Worm (Caenorhabditis elegans) whole organism, L4 larva: ENCODE data around the gene Y47D7A.2.

ENCODE experiments used
- Y5F2A.4 ChIP-seq: fragments of 200-800 bp; sonication (Bioruptor generic); optimal IDR thresholded peaks from 2 replicates; lab custom pipeline; 2018; ENCODE audit warnings: mild to moderate bottlenecking, missing genetic modification characterization, missing compliant biosample characterization
- daf-16 ChIP-seq, 3 experiments: sonication (generic microtip); optimal IDR thresholded peaks; 2 replicates each; lab custom pipeline; 2016 to 2017; ENCODE audit warnings: missing genetic modification characterization in 3 of 3, missing genetic modification reagents in 3 of 3, mild to moderate bottlenecking in 2 of 3, missing compliant biosample characterization in 2 of 3, missing biosample characterization in 1 of 3, moderate library complexity in 1 of 3
- lin-1 ChIP-seq: fragments of 200-800 bp; sonication (Bioruptor generic); IDR thresholded peaks from 2 replicates; pipeline ENCODE4 v1.3.6; 2022; ENCODE audit warnings: missing genetic modification reagents, missing genetic modification characterization, missing compliant biosample characterization
- mep-1 ChIP-seq: fragments of 150-350 bp; sonication (generic microtip); optimal IDR thresholded peaks from 3 replicates; lab custom pipeline; 2014; ENCODE audit warnings: missing biosample characterization, missing genetic modification characterization
- nhr-48 ChIP-seq: sonication (generic microtip); optimal IDR thresholded peaks from 2 replicates; lab custom pipeline; 2016; ENCODE audit warnings: mild to moderate bottlenecking, missing genetic modification characterization, missing compliant biosample characterization
- pha-4 ChIP-seq, 2 experiments: fragments of 150-350 bp in 1 of 2; fragments of 200-800 bp in 1 of 2; sonication (Bioruptor generic) in 1 of 2; IDR thresholded peaks in 1 of 2; optimal IDR thresholded peaks in 1 of 2; 2 replicates each; pipeline versions ENCODE4 v1.3.6 to Lab custom; 2014 to 2022; ENCODE audit warnings: missing genetic modification characterization in 2 of 2, missing genetic modification reagents in 2 of 2, missing biosample characterization in 1 of 2, missing compliant biosample characterization in 1 of 2
- snpc-4 ChIP-seq: fragments of 150-350 bp; optimal IDR thresholded peaks from 2 replicates; lab custom pipeline; 2014; ENCODE audit warnings: missing biosample characterization, missing genetic modification characterization
- spr-1 ChIP-seq: sonication (generic microtip); optimal IDR thresholded peaks from 2 replicates; lab custom pipeline; 2016; ENCODE audit warnings: mild to moderate bottlenecking, missing genetic modification characterization, missing compliant biosample characterization
- ztf-11 ChIP-seq: fragments of 150-350 bp; optimal IDR thresholded peaks from 2 replicates; lab custom pipeline; 2014; ENCODE audit warnings: missing biosample characterization, missing genetic modification characterization

DNA sequence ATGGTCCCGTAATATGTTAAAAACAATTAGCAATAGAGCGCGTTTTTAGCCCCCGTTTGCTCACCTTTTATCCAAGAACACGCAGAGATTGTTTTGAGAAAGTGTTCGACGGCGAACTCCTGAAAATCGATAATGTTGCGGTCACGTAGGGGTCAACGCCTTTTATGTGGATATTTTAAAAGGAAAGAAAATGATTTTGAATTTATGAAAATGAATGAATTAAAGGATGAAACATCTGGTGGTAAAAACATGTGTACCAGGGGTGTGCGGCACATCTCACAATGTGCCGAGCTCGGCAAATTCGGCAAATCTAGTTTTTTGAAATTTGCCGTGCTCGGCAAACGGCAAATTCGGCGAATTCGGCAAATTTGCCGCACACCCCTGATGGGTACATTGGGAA is 20.0 kb upstream of the Y47D7A.2 start, which contains the start of gene F13A2.4:
- TF ChIP-seq mep-1 (tag; lab: Kevin White, UChicago) (no peak), pha-4 (GFP tag; IDR thresholded peaks at IDR 0.05; lab: Robert Waterston, UW) (no peak), pha-4 (tag; optimal IDR thresholded peaks at IDR 0.05; lab: Kevin White, UChicago) (no peak), lin-1 (GFP tag; lab: Robert Waterston, UW) (no peak), spr-1 (tag; lab: Kevin White, UChicago) (no peak), nhr-48 (no peak), Y5F2A.4 (GFP tag; lab: Kevin White, UChicago) (no peak), daf-16 (GFP tag; optimal IDR thresholded peaks at IDR 0.05; lab: Kevin White, UChicago) (no peak), daf-16 (tag; optimal IDR thresholded peaks at IDR 0.05; lab: Kevin White, UChicago) (no peak), snpc-4 (tag; lab: Kevin White, UChicago) (no peak), ztf-11 (tag; lab: Kevin White, UChicago) (no peak)
